Worm (Caenorhabditis elegans) whole organism, late embryonic: ENCODE results near the gene ZK930.7.

ENCODE experiments used
- C08G9.2 ChIP-seq: sonication (generic microtip); optimal IDR thresholded peaks from 2 replicates; lab custom pipeline; 2016; ENCODE audit warnings: mild to moderate bottlenecking, missing genetic modification characterization, moderate library complexity, missing compliant biosample characterization
- ama-1 ChIP-seq: fragments of 150-350 bp; optimal IDR thresholded peaks from 2 replicates; lab custom pipeline; 2014
- elt-2 ChIP-seq: sonication (generic microtip); optimal IDR thresholded peaks from 2 replicates; lab custom pipeline; 2016; ENCODE audit warnings: missing genetic modification reagents, missing genetic modification characterization, missing compliant biosample characterization
- eyg-1 ChIP-seq: sonication (generic microtip); optimal IDR thresholded peaks from 2 replicates; lab custom pipeline; 2016; ENCODE audit warnings: missing genotype, missing genetic modification characterization, missing compliant biosample characterization
- hlh-15 ChIP-seq: sonication (generic microtip); optimal IDR thresholded peaks from 2 replicates; lab custom pipeline; 2016; ENCODE audit warnings: missing genetic modification characterization, missing compliant biosample characterization
- hlh-6 ChIP-seq: sonication (generic microtip); optimal IDR thresholded peaks from 2 replicates; lab custom pipeline; 2016; ENCODE audit warnings: missing genotype, missing genetic modification characterization, missing compliant biosample characterization
- madf-2 ChIP-seq: sonication (generic microtip); optimal IDR thresholded peaks from 2 replicates; lab custom pipeline; 2017; ENCODE audit warnings: missing genetic modification characterization, missing compliant biosample characterization
- nhr-11 ChIP-seq: fragments of 150-350 bp; optimal IDR thresholded peaks from 2 replicates; lab custom pipeline; 2014; ENCODE audit warnings: missing biosample characterization, missing genetic modification characterization
- pha-4 ChIP-seq: fragments of 150-350 bp; optimal IDR thresholded peaks from 2 replicates; lab custom pipeline; 2018; ENCODE audit warnings: missing biosample characterization, missing genetic modification reagents, missing genetic modification characterization
- tbx-2 ChIP-seq: sonication (generic microtip); optimal IDR thresholded peaks from 2 replicates; lab custom pipeline; 2016; ENCODE audit warnings: missing genetic modification characterization, missing compliant biosample characterization
- tbx-7 ChIP-seq: sonication (generic microtip); optimal IDR thresholded peaks from 2 replicates; lab custom pipeline; 2016; ENCODE audit warnings: missing genotype, missing genetic modification characterization, missing compliant biosample characterization

DNA sequence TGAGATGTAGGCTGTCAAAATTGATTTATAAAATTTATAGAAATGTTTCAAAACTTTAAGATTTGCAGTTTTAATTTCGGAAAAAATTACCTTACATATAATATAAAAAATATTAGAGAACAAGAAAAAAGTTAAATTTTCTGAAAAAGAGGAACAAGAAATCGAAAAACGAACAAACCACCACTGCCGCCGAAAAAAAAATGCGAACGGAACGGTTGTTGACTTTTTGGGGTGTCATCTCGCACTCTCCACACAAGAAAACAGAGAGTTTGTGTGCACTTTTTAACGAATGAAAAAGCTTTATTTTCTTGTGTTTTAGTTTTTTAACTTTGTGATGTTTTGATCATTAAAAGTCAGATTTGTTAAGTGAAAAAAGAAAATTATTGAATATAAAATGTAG is 10.8 kb downstream of the ZK930.7 start:
- TF ChIP-seq elt-2 (tag; lab: Kevin White, UChicago) (no peak), hlh-15 (no peak), tbx-7 (tag; lab: Kevin White, UChicago) (no peak), eyg-1 (tag; lab: Kevin White, UChicago) (no peak), pha-4 (no peak), ama-1 (lab: Kevin White, UChicago) (no peak), C08G9.2 (tag; lab: Kevin White, UChicago) (no peak), nhr-11 (tag; lab: Kevin White, UChicago) (no peak), madf-2 (tag; lab: Kevin White, UChicago) (no peak), hlh-6 (tag; lab: Kevin White, UChicago) (no peak), tbx-2 (no peak)
